Fruit fly (Drosophila melanogaster) ovary, adult (tissue): ENCODE results near the gene Cpr67B.

Experiments
- CG17801 ChIP-seq: fragments of 200-800 bp; optimal IDR thresholded peaks from 2 replicates; lab custom pipeline; 2019; ENCODE audit warnings: missing biosample characterization, mild to moderate bottlenecking, missing genetic modification characterization, moderate library complexity; ENCODE audit not compliant: partially characterized antibody

Gene Cpr67B

DNA sequence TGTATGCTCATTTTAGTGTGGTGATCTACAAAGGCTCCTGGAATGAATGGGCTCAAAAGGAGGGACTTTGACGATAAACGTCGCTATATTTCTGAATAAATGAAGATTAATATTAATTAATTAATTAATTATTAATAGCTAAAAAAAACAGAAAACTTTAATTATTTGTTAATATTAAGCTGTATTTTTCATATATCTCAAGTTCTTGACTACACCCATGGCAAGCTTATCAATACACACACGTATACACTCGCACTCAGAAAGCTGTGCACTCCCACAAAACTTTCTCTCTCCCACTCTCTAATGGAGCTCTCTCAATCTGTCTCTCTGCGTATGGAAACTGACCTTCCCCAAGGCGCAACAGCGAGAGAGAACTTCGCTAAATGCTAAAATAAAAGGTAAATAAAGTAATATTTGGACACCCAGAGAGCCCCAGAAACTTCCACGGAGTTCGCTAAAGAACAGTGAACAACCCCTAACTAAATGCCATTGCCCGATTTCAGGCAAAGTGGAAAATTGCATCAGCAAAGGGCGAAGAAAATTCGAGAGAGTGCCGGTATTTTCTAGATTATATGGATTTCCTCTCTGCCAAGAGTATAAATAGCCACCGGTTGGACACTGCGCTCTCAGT, 31.1 kb upstream of the Cpr67B start:
- TF ChIP-seq CG17801 (GFP tag; lab: Kevin White, UChicago): no peak

DNA sequence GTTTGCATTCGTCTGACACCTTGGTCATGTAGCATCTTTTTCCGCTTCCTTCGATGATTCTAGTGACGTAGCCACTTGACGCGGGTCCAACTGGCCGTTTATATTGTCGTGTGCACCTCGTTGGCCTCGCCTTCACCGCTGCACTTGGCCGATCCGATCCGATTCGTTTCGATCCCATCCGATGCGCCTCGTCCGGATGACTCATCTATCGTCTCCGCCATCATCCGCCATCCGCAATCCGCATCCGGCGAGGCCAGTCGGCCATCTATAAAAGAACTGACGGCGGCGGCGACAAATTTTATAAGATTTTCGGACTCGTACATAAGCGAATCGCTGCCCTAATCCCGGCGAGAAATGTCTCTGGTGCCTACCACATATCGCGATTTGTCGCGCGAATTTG, 29.5 kb upstream of the Cpr67B start, which contains the start of gene CG4461:
CG4461 (plus strand) TSS at position 301 of the 400 bp plus-strand sequence.
- no peak for TF ChIP-seq CG17801 (GFP tag; lab: Kevin White, UChicago)

dm6 chr3L:9376573-9376972, 28.0 kb upstream of the Cpr67B start:
- no peak for TF ChIP-seq CG17801 (GFP tag; lab: Kevin White, UChicago)

DNA sequence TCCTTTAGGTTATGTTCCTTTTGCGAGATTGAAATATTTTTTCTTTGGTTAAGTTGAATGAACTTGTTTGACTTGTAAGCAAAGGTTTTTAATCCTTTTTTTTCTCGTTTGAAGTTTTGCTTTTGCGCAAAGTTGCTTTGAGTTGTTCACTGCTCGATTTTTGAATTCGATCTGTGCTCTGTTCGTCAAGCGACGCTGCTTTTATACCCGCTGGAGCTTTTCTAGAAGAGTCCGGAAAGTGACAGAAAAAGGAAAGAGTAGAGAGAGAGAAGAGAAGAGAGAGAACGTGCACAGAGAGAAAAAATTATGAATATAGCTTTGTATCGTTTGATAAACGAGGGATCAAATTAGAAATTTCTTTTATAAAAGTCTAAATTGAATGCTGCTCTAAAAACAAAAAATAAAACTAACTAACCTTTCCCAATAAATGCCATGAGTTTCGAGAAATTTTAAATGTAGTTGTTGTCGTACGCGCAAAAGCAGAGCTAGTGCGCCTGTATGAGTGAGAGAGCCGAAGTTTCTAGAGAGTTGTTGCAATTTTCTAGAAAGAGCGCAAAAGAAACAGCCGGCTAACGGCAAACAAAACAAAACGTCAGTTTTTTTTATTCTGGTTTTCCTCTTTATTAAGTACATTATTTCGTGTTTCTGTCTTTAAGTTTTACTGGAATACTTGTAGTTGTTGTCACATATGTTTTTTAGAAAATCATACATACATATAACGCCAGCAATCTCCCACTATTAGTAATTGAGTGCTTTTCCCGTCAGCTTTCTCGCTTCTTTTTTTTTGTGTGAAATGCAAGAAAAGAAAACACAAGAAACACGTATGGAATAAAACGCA, 27.2 kb upstream of the Cpr67B start, which contains the start of gene Hsp26:
Hsp26 (minus strand) TSS at position 230 of the 838 bp plus-strand sequence.
- TF ChIP-seq CG17801 (GFP tag; lab: Kevin White, UChicago): peak; percentile 90

DNA sequence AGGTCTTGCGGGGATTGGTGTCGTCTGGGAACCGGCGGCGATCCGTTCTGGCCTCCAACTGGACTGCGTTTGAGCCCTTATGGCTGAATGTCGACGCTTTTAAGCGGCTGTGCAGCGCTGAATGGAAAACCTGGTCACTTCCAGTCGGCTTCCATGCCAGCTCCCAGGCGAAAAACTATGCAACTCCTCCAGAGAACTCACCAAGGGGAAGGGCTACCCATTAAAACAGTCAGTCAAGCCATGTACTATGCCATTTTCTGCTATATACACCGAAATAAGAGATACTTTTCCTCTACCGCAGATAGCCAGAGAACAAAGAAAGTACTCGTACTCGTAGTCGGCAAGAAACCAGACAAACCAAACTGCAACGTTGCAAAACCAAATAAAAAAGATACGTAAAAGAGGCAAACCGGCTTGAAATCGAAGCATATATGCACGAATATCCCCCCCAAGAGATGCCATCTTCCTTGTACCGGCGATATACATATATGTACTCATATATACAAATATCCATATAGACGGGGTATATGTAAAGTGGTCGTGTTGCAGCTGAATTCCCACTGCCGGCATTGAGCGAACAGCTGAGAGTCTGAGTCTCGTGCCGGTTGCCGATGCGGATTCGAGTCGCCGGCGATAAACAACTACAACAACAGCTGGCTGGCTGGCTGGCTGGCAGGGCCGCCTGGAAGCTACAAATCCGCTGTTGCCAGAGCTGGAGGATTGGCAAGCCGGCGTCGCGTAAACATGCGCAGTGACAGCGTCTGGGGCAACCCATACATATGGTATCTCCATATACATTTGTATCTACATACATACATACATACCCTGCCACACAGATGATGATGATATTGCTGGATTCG, 24.9 kb upstream of the Cpr67B start, which contains the start of gene Hsp67Ba:
Hsp67Ba (minus strand) TSS at position 51 of the 860 bp plus-strand sequence.
- no peak for TF ChIP-seq CG17801 (GFP tag; lab: Kevin White, UChicago)

DNA sequence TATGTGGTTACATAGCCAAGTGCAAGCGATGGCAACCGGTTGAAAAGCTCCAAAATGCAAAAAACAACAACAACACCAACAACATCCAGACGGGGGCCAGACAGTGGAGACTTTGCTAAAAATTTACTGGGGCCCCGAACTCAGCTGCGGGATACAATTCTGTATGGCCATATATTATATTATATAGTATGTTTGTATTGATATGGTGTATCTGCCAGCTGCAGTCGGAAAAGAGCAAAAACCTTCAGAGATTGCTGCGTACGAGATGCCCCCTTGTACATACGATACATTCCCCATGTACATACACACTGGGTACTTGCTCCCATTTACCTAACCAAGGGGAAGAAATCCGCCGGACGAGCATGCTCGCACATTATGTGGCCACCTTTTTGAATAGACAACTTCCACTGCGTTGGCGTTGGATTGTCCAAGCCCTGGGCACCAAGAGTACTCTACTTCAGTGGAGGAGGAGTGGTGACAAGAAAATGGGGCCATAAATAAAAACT, 24.2 kb upstream of the Cpr67B start:
- TF ChIP-seq CG17801 (GFP tag; lab: Kevin White, UChicago): no peak

- no peak for TF ChIP-seq CG17801 (GFP tag; lab: Kevin White, UChicago)
These were observed 23.0 kb upstream of the Cpr67B start, which contains the start of gene Hsp23 for dm6 chr3L:9381602-9382001. Gene Hsp23, plus strand, starts transcription at chr3L:9381882.

- TF ChIP-seq CG17801 (GFP tag; lab: Kevin White, UChicago): peak; percentile 99
These were observed 21.1 kb upstream of the Cpr67B start, which contains the start of gene Hsp27 for dm6 chr3L:9383345-9384075. Gene Hsp27, plus strand, starts transcription at chr3L:9384063.

DNA sequence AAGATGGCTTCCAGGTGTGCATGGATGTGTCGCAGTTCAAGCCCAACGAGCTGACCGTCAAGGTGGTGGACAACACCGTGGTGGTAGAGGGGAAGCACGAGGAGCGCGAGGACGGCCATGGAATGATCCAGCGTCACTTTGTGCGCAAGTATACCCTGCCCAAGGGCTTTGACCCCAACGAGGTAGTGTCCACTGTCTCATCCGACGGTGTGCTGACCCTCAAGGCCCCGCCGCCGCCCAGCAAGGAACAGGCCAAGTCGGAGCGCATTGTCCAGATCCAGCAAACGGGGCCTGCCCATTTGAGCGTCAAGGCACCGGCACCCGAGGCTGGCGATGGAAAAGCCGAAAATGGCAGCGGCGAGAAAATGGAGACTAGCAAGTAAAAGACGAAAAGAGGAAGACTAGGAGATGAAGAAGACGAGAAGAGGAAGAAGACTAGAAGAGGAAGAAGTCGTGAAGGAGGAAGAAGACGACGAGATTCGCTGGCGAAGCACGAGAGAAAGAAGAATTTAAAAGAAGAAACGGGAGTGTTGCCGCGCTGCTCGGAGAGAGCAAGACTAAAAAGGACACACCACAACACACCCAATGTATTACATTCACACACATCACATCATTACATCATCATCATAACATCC, 20.0 kb upstream of the Cpr67B start:
- TF ChIP-seq CG17801 (GFP tag; lab: Kevin White, UChicago): no peak

DNA sequence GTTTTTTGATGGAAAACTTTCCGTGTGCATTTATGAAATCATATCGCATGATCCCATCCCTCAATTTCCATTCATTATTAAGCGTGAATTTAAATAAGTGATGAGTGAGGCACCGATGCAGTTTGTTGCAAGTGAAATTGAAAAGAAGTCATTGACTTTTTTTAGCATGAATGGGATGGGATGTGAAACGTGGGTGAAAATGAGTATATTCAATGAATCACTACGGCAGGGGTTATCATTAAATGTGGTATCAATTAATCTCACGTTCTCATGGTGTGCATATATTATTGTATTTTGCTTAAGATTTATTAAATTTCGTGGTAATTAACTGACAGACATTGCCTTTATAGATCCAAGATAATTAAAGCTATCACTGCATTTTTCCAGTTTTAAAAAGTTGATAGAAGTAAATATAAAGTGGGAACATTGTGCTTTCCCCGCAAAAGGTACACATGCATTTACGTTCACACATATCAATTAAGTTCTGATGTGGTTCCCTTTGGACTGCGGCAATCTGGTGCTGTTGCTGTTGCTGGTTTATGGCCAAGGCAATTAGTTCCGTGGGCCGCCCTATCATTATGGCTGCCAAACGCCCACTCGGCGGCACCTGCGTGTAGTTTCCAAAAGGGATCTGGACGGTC, 13.1 kb upstream of the Cpr67B start:
- TF ChIP-seq CG17801 (GFP tag; lab: Kevin White, UChicago): no peak

- TF ChIP-seq CG17801 (GFP tag; lab: Kevin White, UChicago): peak; percentile 11
These were observed 8.6 kb upstream of the Cpr67B start for dm6 chr3L:9396038-9396437.

DNA sequence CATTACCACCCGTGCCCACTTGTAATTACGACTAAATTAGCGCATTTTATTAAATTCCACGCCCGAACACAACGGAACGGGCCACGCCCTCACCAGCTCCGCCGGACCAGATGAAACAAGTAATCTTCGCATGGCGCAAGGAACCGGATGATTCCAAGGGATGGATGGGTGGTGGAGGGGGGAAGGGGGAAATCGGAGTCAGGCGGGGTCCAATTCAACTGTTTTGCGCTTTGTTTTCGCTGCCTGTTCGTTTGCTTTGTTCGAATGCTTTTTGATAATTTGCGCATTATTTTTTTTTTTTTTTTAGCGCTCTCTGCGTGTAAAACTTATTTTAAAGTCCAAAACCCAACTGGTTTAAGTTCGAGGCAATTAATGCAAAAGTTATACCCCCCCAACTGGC, 7.9 kb upstream of the Cpr67B start:
- no peak for TF ChIP-seq CG17801 (GFP tag; lab: Kevin White, UChicago)

DNA sequence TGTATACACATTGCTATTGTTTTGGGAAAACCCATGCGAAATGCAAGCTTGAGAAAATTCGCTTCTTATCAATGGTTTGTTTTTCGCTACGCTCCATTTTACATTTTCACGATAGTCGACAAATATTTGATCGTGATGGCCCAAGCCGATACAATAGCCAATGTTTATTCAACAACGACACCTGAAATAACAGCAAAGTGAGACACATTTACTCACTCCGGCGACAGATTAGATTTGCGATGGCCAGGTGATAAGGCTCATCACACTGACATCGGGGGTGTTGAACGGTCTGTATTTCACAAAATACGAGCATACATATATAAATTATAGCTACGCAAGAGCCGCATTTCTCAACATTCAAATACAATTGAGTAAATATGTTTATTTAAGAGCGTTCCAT, 7.4 kb upstream of the Cpr67B start:
- peak; percentile 58 for TF ChIP-seq CG17801 (GFP tag; lab: Kevin White, UChicago)
